Worm (Caenorhabditis elegans) whole organism, early embryonic: ENCODE measurements around the gene K08H2.3.

Experiments used
- ets-7 ChIP-seq: sonication (generic microtip); optimal IDR thresholded peaks from 2 replicates; lab custom pipeline; 2016; ENCODE audit warnings: missing genotype, missing genetic modification characterization, missing compliant biosample characterization
- hnd-1 ChIP-seq: sonication (generic microtip); optimal IDR thresholded peaks from 2 replicates; lab custom pipeline; 2016; ENCODE audit warnings: missing genetic modification characterization, missing compliant biosample characterization
- sea-1 ChIP-seq: fragments of 200-800 bp; sonication (Bioruptor generic); conservative IDR thresholded peaks from 2 replicates; pipeline ENCODE4 v1.3.6; 2022; ENCODE audit warnings: missing genetic modification characterization, missing compliant biosample characterization
- tbx-11 ChIP-seq: fragments of 200-800 bp; sonication (Bioruptor generic); IDR thresholded peaks from 2 replicates; pipeline ENCODE4 v1.3.6; 2022; ENCODE audit warnings: missing genetic modification characterization, missing compliant biosample characterization

ce11 chrX:13201401-13201800 lies 35.8 kb upstream of the K08H2.3 start, which contains the start of gene unc-9:
- TF ChIP-seq sea-1 (GFP tag; lab: Robert Waterston, UW) (no peak), ets-7 (no peak), tbx-11 (GFP tag; lab: Robert Waterston, UW) (no peak), hnd-1 (tag; lab: Kevin White, UChicago) (no peak)
